Fruit fly (Drosophila melanogaster) whole organism, embryonic: Measurements from ENCODE around the gene CG32813.

ENCODE experiments used
- ATbp ChIP-seq: fragments of 200-800 bp; sonication (Bioruptor generic); optimal IDR thresholded peaks from 2 replicates; lab custom pipeline; 2017; ENCODE audit warnings: missing biosample characterization, mild to moderate bottlenecking, missing genetic modification characterization, missing genetic modification reagents
- B-H2 ChIP-seq: fragments of 200-800 bp; sonication (Bioruptor generic); optimal IDR thresholded peaks from 2 replicates; lab custom pipeline; 2018; ENCODE audit warnings: missing biosample characterization, mild to moderate bottlenecking, missing genetic modification characterization
- CG10321 ChIP-seq: fragments of 200-800 bp; sonication (Bioruptor generic); IDR thresholded peaks from 2 replicates; pipeline ENCODE4 v1.3.6; 2022; ENCODE audit warnings: missing biosample characterization, missing genetic modification characterization
- CG10431 ChIP-seq: fragments of 200-800 bp; sonication (Bioruptor generic); optimal IDR thresholded peaks from 3 replicates; lab custom pipeline; 2018; ENCODE audit warnings: missing biosample characterization, mild to moderate bottlenecking, missing genetic modification characterization
- CG10462 ChIP-seq: fragments of 200-800 bp; sonication (Bioruptor generic); optimal IDR thresholded peaks from 2 replicates; lab custom pipeline; 2016; ENCODE audit warnings: missing biosample characterization, missing genetic modification characterization
- CG11504 ChIP-seq: fragments of 200-800 bp; sonication (Bioruptor generic); optimal IDR thresholded peaks from 3 replicates; lab custom pipeline; 2019; ENCODE audit warnings: missing biosample characterization, mild to moderate bottlenecking, missing genetic modification characterization, moderate library complexity
- CG12219 ChIP-seq: fragments of 200-800 bp; sonication (Bioruptor generic); optimal IDR thresholded peaks from 3 replicates; lab custom pipeline; 2018; ENCODE audit warnings: missing biosample characterization, mild to moderate bottlenecking, missing genetic modification characterization
- CG12391 ChIP-seq: fragments of 200-800 bp; sonication (Bioruptor generic); optimal IDR thresholded peaks from 3 replicates; lab custom pipeline; 2018; ENCODE audit warnings: missing biosample characterization, mild to moderate bottlenecking, missing genetic modification characterization, moderate library complexity
- CG13624 ChIP-seq: fragments of 200-800 bp; sonication (Bioruptor generic); optimal IDR thresholded peaks from 2 replicates; lab custom pipeline; 2016; ENCODE audit warnings: missing biosample characterization, missing genetic modification characterization
- CG13894 ChIP-seq: fragments of 200-800 bp; sonication (Bioruptor generic); optimal IDR thresholded peaks from 3 replicates; lab custom pipeline; 2018; ENCODE audit warnings: missing biosample characterization, mild to moderate bottlenecking, missing genetic modification characterization, moderate library complexity
- CG14667 ChIP-seq: fragments of 200-800 bp; sonication (Bioruptor generic); IDR thresholded peaks from 2 replicates; pipeline ENCODE4 v1.3.6; 2022; ENCODE audit warnings: missing biosample characterization, missing genetic modification characterization
- CG17328 ChIP-seq: fragments of 200-800 bp; sonication (Bioruptor generic); IDR thresholded peaks from 2 replicates; pipeline ENCODE4 v1.3.6; 2022; ENCODE audit warnings: missing biosample characterization, missing genetic modification characterization
- CG18476 ChIP-seq: fragments of 200-800 bp; sonication (Bioruptor generic); optimal IDR thresholded peaks from 2 replicates; lab custom pipeline; 2016; ENCODE audit warnings: missing biosample characterization, mild to moderate bottlenecking, missing genetic modification characterization
- CG18599 ChIP-seq: fragments of 200-800 bp; sonication (Bioruptor generic); optimal IDR thresholded peaks from 3 replicates; lab custom pipeline; 2017; ENCODE audit warnings: missing biosample characterization, missing genetic modification characterization, mild to moderate bottlenecking, moderate library complexity, missing genetic modification reagents
- CG18619 ChIP-seq: fragments of 200-800 bp; sonication (Bioruptor generic); optimal IDR thresholded peaks from 3 replicates; lab custom pipeline; 2017; ENCODE audit warnings: missing biosample characterization, mild to moderate bottlenecking, missing genetic modification characterization
- CG2116 ChIP-seq: fragments of 200-800 bp; sonication (Bioruptor generic); optimal IDR thresholded peaks from 3 replicates; lab custom pipeline; 2018; ENCODE audit warnings: missing biosample characterization, mild to moderate bottlenecking, missing genetic modification characterization
- CG2129 ChIP-seq: fragments of 200-800 bp; sonication (Bioruptor generic); IDR thresholded peaks from 2 replicates; pipeline ENCODE4 v1.3.6; 2022; ENCODE audit warnings: missing biosample characterization, missing genetic modification characterization; ENCODE audit not compliant: partially characterized antibody
- CG34422 ChIP-seq: fragments of 200-800 bp; sonication (Bioruptor generic); IDR thresholded peaks from 3 replicates; pipeline ENCODE4 v1.3.6; 2022; ENCODE audit warnings: missing biosample characterization, missing genetic modification characterization
- CG3847 ChIP-seq: fragments of 200-800 bp; sonication (Bioruptor generic); IDR thresholded peaks from 2 replicates; pipeline ENCODE4 v1.3.6; 2022; ENCODE audit warnings: missing biosample characterization, missing genetic modification characterization
- CG4854 ChIP-seq: fragments of 200-800 bp; sonication (Bioruptor generic); optimal IDR thresholded peaks from 2 replicates; lab custom pipeline; 2016; ENCODE audit warnings: missing biosample characterization, missing genetic modification characterization, inconsistent platforms
- CG6175 ChIP-seq: fragments of 200-800 bp; sonication (Bioruptor generic); IDR thresholded peaks from 3 replicates; pipeline ENCODE4 v1.3.6; 2022; ENCODE audit warnings: missing biosample characterization, missing genetic modification characterization
- CG6254 ChIP-seq: fragments of 200-800 bp; sonication (Bioruptor generic); optimal IDR thresholded peaks from 3 replicates; lab custom pipeline; 2017; ENCODE audit warnings: mild to moderate bottlenecking, missing biosample characterization, missing genetic modification reagents, missing genetic modification characterization
- CG6854 ChIP-seq: fragments of 200-800 bp; sonication (Bioruptor generic); optimal IDR thresholded peaks from 3 replicates; lab custom pipeline; 2017; ENCODE audit warnings: missing biosample characterization, mild to moderate bottlenecking, missing genetic modification characterization
- CG8924 ChIP-seq: fragments of 200-800 bp; optimal IDR thresholded peaks from 3 replicates; lab custom pipeline; 2019; ENCODE audit warnings: missing biosample characterization, mild to moderate bottlenecking, missing genetic modification characterization, moderate library complexity
- CG9797 ChIP-seq: fragments of 200-800 bp; sonication (Bioruptor generic); optimal IDR thresholded peaks from 3 replicates; lab custom pipeline; 2018; ENCODE audit warnings: missing biosample characterization, mild to moderate bottlenecking, missing genetic modification characterization
- D19A ChIP-seq: fragments of 200-800 bp; optimal IDR thresholded peaks from 3 replicates; lab custom pipeline; 2019; ENCODE audit warnings: missing biosample characterization, mild to moderate bottlenecking, missing genetic modification characterization, moderate library complexity
- H15 ChIP-seq: fragments of 200-800 bp; sonication (Bioruptor generic); IDR thresholded peaks from 3 replicates; pipeline ENCODE4 v1.3.6; 2022; ENCODE audit warnings: missing biosample characterization, missing genetic modification characterization
- HLH54F ChIP-seq: fragments of 200-800 bp; sonication (Bioruptor generic); optimal IDR thresholded peaks from 3 replicates; lab custom pipeline; 2016; ENCODE audit warnings: missing biosample characterization, missing genetic modification characterization
- Hand ChIP-seq: fragments of 200-800 bp; sonication (Bioruptor generic); optimal IDR thresholded peaks from 2 replicates; lab custom pipeline; 2017; ENCODE audit warnings: mild to moderate bottlenecking, missing biosample characterization, missing genetic modification reagents, missing genetic modification characterization
- HmgD ChIP-seq: fragments of 200-800 bp; sonication (Bioruptor generic); optimal IDR thresholded peaks from 3 replicates; lab custom pipeline; 2016; ENCODE audit warnings: missing biosample characterization, missing genetic modification characterization
- Max ChIP-seq: fragments of 200-800 bp; sonication (Bioruptor generic); optimal IDR thresholded peaks from 2 replicates; lab custom pipeline; 2016; ENCODE audit warnings: missing biosample characterization, mild to moderate bottlenecking, missing genetic modification characterization
- Mes4 ChIP-seq: fragments of 200-800 bp; sonication (Bioruptor generic); optimal IDR thresholded peaks from 2 replicates; lab custom pipeline; 2016; ENCODE audit warnings: missing biosample characterization, missing genetic modification characterization
- Sin3A ChIP-seq: fragments of >200 bp; optimal IDR thresholded peaks from 2 replicates; lab custom pipeline; 2018
- Sry-δ ChIP-seq: fragments of 200-800 bp; sonication (Bioruptor generic); optimal IDR thresholded peaks from 2 replicates; lab custom pipeline; 2016; ENCODE audit warnings: missing biosample characterization, missing genetic modification characterization
- al ChIP-seq: fragments of 200-800 bp; sonication (Bioruptor generic); IDR thresholded peaks from 2 replicates; pipeline ENCODE4 v1.3.6; 2022; ENCODE audit warnings: missing biosample characterization, missing genetic modification characterization
- ap ChIP-seq: fragments of 200-800 bp; sonication (Bioruptor generic); IDR thresholded peaks from 2 replicates; pipeline ENCODE4 v1.3.6; 2022; ENCODE audit warnings: missing biosample characterization, missing genetic modification characterization
- bbx ChIP-seq: fragments of 200-800 bp; sonication (Bioruptor generic); IDR thresholded peaks from 2 replicates; pipeline ENCODE4 v1.3.6; 2022; ENCODE audit warnings: missing biosample characterization, missing genetic modification characterization; ENCODE audit not compliant: partially characterized antibody
- br ChIP-seq: fragments of >200 bp; optimal IDR thresholded peaks from 2 replicates; lab custom pipeline; 2017
- chm ChIP-seq: fragments of 200-800 bp; sonication (Bioruptor generic); IDR thresholded peaks from 2 replicates; pipeline ENCODE4 v1.3.6; 2022; ENCODE audit warnings: missing biosample characterization, missing genetic modification characterization
- crc ChIP-seq: fragments of 200-800 bp; sonication (Bioruptor generic); optimal IDR thresholded peaks from 2 replicates; lab custom pipeline; 2016; ENCODE audit warnings: missing biosample characterization, missing genetic modification characterization
- danr ChIP-seq: fragments of 200-800 bp; sonication (Bioruptor generic); IDR thresholded peaks from 2 replicates; pipeline ENCODE4 v1.3.6; 2022; ENCODE audit warnings: missing biosample characterization, missing genetic modification characterization
- dati ChIP-seq: fragments of 200-800 bp; sonication (Bioruptor generic); IDR thresholded peaks from 2 replicates; pipeline ENCODE4 v1.3.6; 2022; ENCODE audit warnings: missing biosample characterization, missing genetic modification characterization
- dmrt11E ChIP-seq: fragments of 200-800 bp; sonication (Bioruptor generic); optimal IDR thresholded peaks from 3 replicates; lab custom pipeline; 2018; ENCODE audit warnings: missing biosample characterization, mild to moderate bottlenecking, missing genetic modification characterization, moderate library complexity
- eyg ChIP-seq: fragments of 200-800 bp; sonication (Bioruptor generic); optimal IDR thresholded peaks from 3 replicates; lab custom pipeline; 2016; ENCODE audit warnings: missing biosample characterization, missing genetic modification characterization
- grn ChIP-seq: fragments of 200-800 bp; sonication (Bioruptor generic); optimal IDR thresholded peaks from 3 replicates; lab custom pipeline; 2017; ENCODE audit warnings: missing biosample characterization, missing genetic modification characterization
- jigr1 ChIP-seq: fragments of 200-800 bp; sonication (Bioruptor generic); IDR thresholded peaks from 3 replicates; pipeline ENCODE4 v1.3.6; 2022; ENCODE audit warnings: missing biosample characterization, missing genetic modification characterization
- kni ChIP-seq: fragments of 200-800 bp; sonication (Bioruptor generic); optimal IDR thresholded peaks from 3 replicates; lab custom pipeline; 2017; ENCODE audit warnings: mild to moderate bottlenecking, missing biosample characterization, missing genetic modification reagents, missing genetic modification characterization
- p53 ChIP-seq: fragments of 200-800 bp; sonication (Bioruptor generic); optimal IDR thresholded peaks from 2 replicates; lab custom pipeline; 2016; ENCODE audit warnings: missing biosample characterization, missing genetic modification characterization
- pzg ChIP-seq: fragments of 200-800 bp; sonication (Bioruptor generic); optimal IDR thresholded peaks from 3 replicates; lab custom pipeline; 2018; ENCODE audit warnings: missing biosample characterization, mild to moderate bottlenecking, missing genetic modification characterization, moderate library complexity
- schlank ChIP-seq: fragments of 200-800 bp; sonication (Bioruptor generic); optimal IDR thresholded peaks from 2 replicates; lab custom pipeline; 2018; ENCODE audit warnings: missing biosample characterization, mild to moderate bottlenecking, missing genetic modification characterization
- twi ChIP-seq: fragments of 200-800 bp; optimal IDR thresholded peaks from 2 replicates; lab custom pipeline; 2019; ENCODE audit warnings: missing biosample characterization, mild to moderate bottlenecking, missing genetic modification characterization, moderate library complexity
- tx ChIP-seq: fragments of 200-800 bp; sonication (Bioruptor generic); optimal IDR thresholded peaks from 2 replicates; lab custom pipeline; 2016; ENCODE audit warnings: missing biosample characterization, missing genetic modification characterization
- yki ChIP-seq: fragments of >200 bp; optimal IDR thresholded peaks from 3 replicates; lab custom pipeline; 2018

Gene CG32813

dm6 chrX:1341944-1342392 is 38.7 kb upstream of the CG32813 start, which contains the start of gene Naa30A (continued):
- TF ChIP-seq CG3847 (GFP tag; lab: Robert Waterston, UW) (no peak), Hand (GFP tag; lab: Kevin White, UChicago) (no peak), D19A (tag; lab: Kevin White, UChicago) (no peak), CG10462 (GFP tag; lab: Kevin White, UChicago) (no peak), CG10431 (GFP tag; lab: Kevin White, UChicago) (no peak), CG6175 (GFP tag; lab: Robert Waterston, UW) (no peak), CG18619 (GFP tag; lab: Kevin White, UChicago) (no peak), HmgD (GFP tag; lab: Kevin White, UChicago) (no peak), CG13624 (GFP tag; lab: Kevin White, UChicago) (no peak), CG6854 (GFP tag; lab: Kevin White, UChicago) (no peak), br (no peak), jigr1 (GFP tag; lab: Robert Waterston, UW) (no peak), twi (tag; lab: Kevin White, UChicago) (peak; percentile 38), al (no peak), CG12391 (tag; lab: Kevin White, UChicago) (peak; percentile 24), pzg (peak; percentile 67), CG6254 (GFP tag; lab: Kevin White, UChicago) (no peak), CG12219 (GFP tag; lab: Kevin White, UChicago) (no peak), CG17328 (GFP tag; lab: Robert Waterston, UW) (no peak), grn (GFP tag; lab: Kevin White, UChicago) (no peak), chm (GFP tag; lab: Robert Waterston, UW) (no peak), crc (GFP tag; lab: Kevin White, UChicago) (no peak), CG14667 (no peak), CG4854 (GFP tag; lab: Kevin White, UChicago) (no peak), ATbp (no peak), CG10321 (no peak), schlank (tag; lab: Kevin White, UChicago) (no peak), Mes4 (no peak), CG13894 (tag; lab: Kevin White, UChicago) (no peak), dati (no peak), H15 (no peak), tx (GFP tag; lab: Kevin White, UChicago) (no peak), p53 (GFP tag; lab: Kevin White, UChicago) (no peak), danr (GFP tag; lab: Robert Waterston, UW) (no peak), kni (GFP tag; lab: Kevin White, UChicago) (no peak), B-H2 (GFP tag; lab: Kevin White, UChicago) (peak; percentile 15), CG34422 (0 out of 3 replicates have a peak, but pooled peaks have one; percentile 15), CG11504 (tag; lab: Kevin White, UChicago) (no peak), CG9797 (GFP tag; lab: Kevin White, UChicago) (peak; percentile 8), yki (no peak), CG2116 (GFP tag; lab: Kevin White, UChicago) (peak; percentile 66), bbx (GFP tag; lab: Robert Waterston, UW) (peak; percentile 97), Max (GFP tag; lab: Kevin White, UChicago) (peak; percentile 36), eyg (GFP tag; lab: Kevin White, UChicago) (no peak), CG8924 (peak; percentile 30), ap (GFP tag; lab: Robert Waterston, UW) (no peak), HLH54F (GFP tag; lab: Kevin White, UChicago) (no peak), CG2129 (GFP tag; lab: Robert Waterston, UW) (peak; percentile 85), Sry-δ (GFP tag; lab: Kevin White, UChicago) (peak; percentile 63), Sin3A (lab: Kevin White, UChicago) (peak; percentile 10), CG18476 (no peak), dmrt11E (tag; lab: Kevin White, UChicago) (no peak), CG18599 (no peak)
